Fruit fly (Drosophila melanogaster): Measurements from ENCODE around the gene CG31949.

Gene CG31949

dm6 chr2L:2290638-2291037, 9.3 kb upstream of the CG31949 start, which contains the start of gene robl22E:
robl22E (minus strand) TSS chr2L:2290738.
- no peak for TF ChIP-seq usp (GFP tag; optimal IDR thresholded peaks at IDR 0.05)
- TF ChIP-seq EcR (GFP tag; optimal IDR thresholded peaks at IDR 0.05), result no peak
- TF ChIP-seq pan (optimal IDR thresholded peaks at IDR 0.05), result no peak
- TF ChIP-seq psq (optimal IDR thresholded peaks at IDR 0.05), result no peak
- no peak for TF ChIP-seq Dll (optimal IDR thresholded peaks at IDR 0.05)
- no peak for TF ChIP-seq CG8478 (optimal IDR thresholded peaks at IDR 0.05)

- TF ChIP-seq EcR (GFP tag; optimal IDR thresholded peaks at IDR 0.05), result no peak
- TF ChIP-seq Dll (optimal IDR thresholded peaks at IDR 0.05), result no peak
- TF ChIP-seq CG8478 (optimal IDR thresholded peaks at IDR 0.05), result no peak
- no peak for TF ChIP-seq usp (GFP tag; optimal IDR thresholded peaks at IDR 0.05)
- no peak for TF ChIP-seq pan (optimal IDR thresholded peaks at IDR 0.05)
- TF ChIP-seq psq (optimal IDR thresholded peaks at IDR 0.05), result no peak
These were observed 7.7 kb downstream of the CG31949 start, which contains the start of gene CG16995 for dm6 chr2L:2307648-2308047. CG16995 (plus strand) TSS chr2L:2307948.

- no peak for TF ChIP-seq EcR (GFP tag; optimal IDR thresholded peaks at IDR 0.05)
- no peak for TF ChIP-seq pan (optimal IDR thresholded peaks at IDR 0.05)
These were observed 11.5 kb downstream of the CG31949 start, which contains the start of gene eys for dm6 chr2L:2311449-2311848. eys (plus strand) TSS chr2L:2311680.

- no peak for TF ChIP-seq EcR (GFP tag; optimal IDR thresholded peaks at IDR 0.05)
- no peak for TF ChIP-seq usp (GFP tag; optimal IDR thresholded peaks at IDR 0.05)
- TF ChIP-seq Dll (optimal IDR thresholded peaks at IDR 0.05), result no peak
- TF ChIP-seq psq (optimal IDR thresholded peaks at IDR 0.05), result no peak
- TF ChIP-seq CG8478 (optimal IDR thresholded peaks at IDR 0.05), result no peak
- TF ChIP-seq pan (optimal IDR thresholded peaks at IDR 0.05), result no peak
These were observed 14.3 kb downstream of the CG31949 start for dm6 chr2L:2314165-2314564.

dm6 chr2L:2348479-2348878, 48.6 kb downstream of the CG31949 start:
- no peak for TF ChIP-seq usp (GFP tag; optimal IDR thresholded peaks at IDR 0.05)
- no peak for TF ChIP-seq EcR (GFP tag; optimal IDR thresholded peaks at IDR 0.05)
- TF ChIP-seq psq (optimal IDR thresholded peaks at IDR 0.05), result no peak
- no peak for TF ChIP-seq pan (optimal IDR thresholded peaks at IDR 0.05)
- TF ChIP-seq CG8478 (optimal IDR thresholded peaks at IDR 0.05), result no peak
